Worm (Caenorhabditis elegans) whole organism, young adult: ENCODE measurements around the gene mog-4.

ENCODE experiments used
- B0019.2 ChIP-seq: fragments of 200-800 bp; sonication (Bioruptor generic); conservative IDR thresholded peaks from 2 replicates; pipeline ENCODE4 v1.3.6; 2022; ENCODE audit warnings: missing genetic modification reagents, missing genetic modification characterization, missing compliant biosample characterization
- C06A6.2 ChIP-seq: fragments of 200-800 bp; sonication (Bioruptor generic); conservative IDR thresholded peaks from 2 replicates; pipeline ENCODE4 v1.3.6; 2022; ENCODE audit warnings: missing genetic modification characterization, missing compliant biosample characterization
- F22D6.2 ChIP-seq: sonication (generic microtip); optimal IDR thresholded peaks from 2 replicates; lab custom pipeline; 2016; ENCODE audit warnings: mild to moderate bottlenecking, missing genetic modification characterization, missing compliant biosample characterization
- F57C9.4 ChIP-seq: sonication (generic microtip); optimal IDR thresholded peaks from 2 replicates; lab custom pipeline; 2017; ENCODE audit warnings: mild to moderate bottlenecking, missing genetic modification characterization, missing compliant biosample characterization
- akir-1 ChIP-seq: fragments of 200-800 bp; sonication (Bioruptor generic); optimal IDR thresholded peaks from 2 replicates; lab custom pipeline; 2018; ENCODE audit warnings: mild to moderate bottlenecking, missing genetic modification characterization, moderate library complexity, missing compliant biosample characterization
- attf-5 ChIP-seq: fragments of 200-800 bp; sonication (Bioruptor generic); optimal IDR thresholded peaks from 2 replicates; lab custom pipeline; 2018; ENCODE audit warnings: mild to moderate bottlenecking, missing genetic modification characterization, missing compliant biosample characterization
- attf-6 ChIP-seq: fragments of 200-800 bp; sonication (Bioruptor generic); IDR thresholded peaks from 2 replicates; pipeline ENCODE4 v1.3.6; 2022; ENCODE audit warnings: missing genetic modification reagents, missing genetic modification characterization, missing compliant biosample characterization
- bed-1 ChIP-seq: fragments of 200-800 bp; sonication (Bioruptor generic); IDR thresholded peaks from 2 replicates; pipeline ENCODE4 v1.3.6; 2022; ENCODE audit warnings: missing genetic modification reagents, missing genetic modification characterization, missing compliant biosample characterization
- ceh-58 ChIP-seq: fragments of 200-800 bp; sonication (Bioruptor generic); IDR thresholded peaks from 2 replicates; pipeline ENCODE4 v1.3.6; 2022; ENCODE audit warnings: missing genetic modification characterization, missing compliant biosample characterization
- ceh-91 ChIP-seq: fragments of 200-800 bp; sonication (Bioruptor generic); IDR thresholded peaks from 2 replicates; pipeline ENCODE4 v1.3.6; 2022; ENCODE audit warnings: missing genetic modification reagents, missing genetic modification characterization, missing compliant biosample characterization
- chd-7 ChIP-seq: sonication (generic microtip); optimal IDR thresholded peaks from 2 replicates; lab custom pipeline; 2016; ENCODE audit warnings: mild to moderate bottlenecking, missing genetic modification characterization, moderate library complexity, missing compliant biosample characterization
- die-1 ChIP-seq: sonication (generic microtip); optimal IDR thresholded peaks from 2 replicates; lab custom pipeline; 2016; ENCODE audit warnings: missing genotype, mild to moderate bottlenecking, missing genetic modification characterization, missing compliant biosample characterization
- efl-1 ChIP-seq: fragments of 150-350 bp; optimal IDR thresholded peaks from 2 replicates; lab custom pipeline; 2014; ENCODE audit warnings: missing biosample characterization, missing genetic modification reagents, missing genetic modification characterization
- egl-18 ChIP-seq: fragments of 200-800 bp; sonication (Bioruptor generic); IDR thresholded peaks from 2 replicates; pipeline ENCODE4 v1.3.6; 2022; ENCODE audit warnings: missing genetic modification reagents, missing genetic modification characterization, missing compliant biosample characterization
- ekl-4 ChIP-seq: fragments of 200-800 bp; sonication (Bioruptor generic); IDR thresholded peaks from 2 replicates; pipeline ENCODE4 v1.3.6; 2022; ENCODE audit warnings: missing genetic modification reagents, missing genetic modification characterization, missing compliant biosample characterization
- fkh-3 ChIP-seq: sonication (generic microtip); optimal IDR thresholded peaks from 2 replicates; lab custom pipeline; 2016; ENCODE audit warnings: mild to moderate bottlenecking, missing genetic modification characterization, missing compliant biosample characterization
- hlh-12 ChIP-seq: sonication (generic microtip); optimal IDR thresholded peaks from 2 replicates; lab custom pipeline; 2016; ENCODE audit warnings: missing genetic modification characterization, missing compliant biosample characterization
- hlh-26 ChIP-seq: fragments of 200-800 bp; sonication (Bioruptor generic); conservative IDR thresholded peaks from 2 replicates; pipeline ENCODE4 v1.3.6; 2022; ENCODE audit warnings: missing genetic modification reagents, missing genetic modification characterization, missing compliant biosample characterization
- hmg-20 ChIP-seq: fragments of 200-800 bp; sonication (Bioruptor generic); IDR thresholded peaks from 2 replicates; pipeline ENCODE4 v1.3.6; 2022; ENCODE audit warnings: missing genetic modification reagents, missing genetic modification characterization, missing compliant biosample characterization
- hrde-1 ChIP-seq: sonication (generic microtip); optimal IDR thresholded peaks from 2 replicates; lab custom pipeline; 2016; ENCODE audit warnings: missing genetic modification characterization, mild to moderate bottlenecking, missing compliant biosample characterization, moderate library complexity, missing genotype, missing genetic modification reagents, borderline replicate concordance
- hsf-1 ChIP-seq: fragments of 200-800 bp; sonication (Bioruptor generic); IDR thresholded peaks from 2 replicates; pipeline ENCODE4 v1.3.6; 2022; ENCODE audit warnings: missing genetic modification reagents, missing genetic modification characterization, missing compliant biosample characterization
- lin-26 ChIP-seq: fragments of 200-800 bp; sonication (Bioruptor generic); IDR thresholded peaks from 2 replicates; pipeline ENCODE4 v1.3.6; 2022; ENCODE audit warnings: missing genetic modification reagents, missing genetic modification characterization, missing compliant biosample characterization
- lin-40 ChIP-seq: sonication (generic microtip); optimal IDR thresholded peaks from 2 replicates; lab custom pipeline; 2016; ENCODE audit warnings: missing genetic modification characterization, mild to moderate bottlenecking, missing compliant biosample characterization, missing genotype, missing genetic modification reagents
- madf-10 ChIP-seq: sonication (generic microtip); optimal IDR thresholded peaks from 2 replicates; lab custom pipeline; 2016; ENCODE audit warnings: mild to moderate bottlenecking, missing genetic modification characterization, missing compliant biosample characterization
- madf-8 ChIP-seq: fragments of 200-800 bp; sonication (Bioruptor generic); conservative IDR thresholded peaks from 2 replicates; pipeline ENCODE4 v1.3.6; 2022; ENCODE audit warnings: missing genetic modification reagents, missing genetic modification characterization, missing compliant biosample characterization
- mcd-1 ChIP-seq: fragments of 200-800 bp; sonication (Bioruptor generic); IDR thresholded peaks from 2 replicates; pipeline ENCODE4 v1.3.6; 2022; ENCODE audit warnings: missing genetic modification reagents, missing genetic modification characterization, missing compliant biosample characterization
- nfya-1 ChIP-seq: sonication (generic microtip); optimal IDR thresholded peaks from 2 replicates; lab custom pipeline; 2017; ENCODE audit warnings: antibody characterized with exemption, missing compliant biosample characterization, missing genetic modification characterization, borderline replicate concordance; ENCODE audit not compliant: insufficient read depth
- nfyb-1 ChIP-seq: fragments of 200-800 bp; sonication (Bioruptor generic); IDR thresholded peaks from 2 replicates; pipeline ENCODE4 v1.3.6; 2022; ENCODE audit warnings: missing genetic modification reagents, missing genetic modification characterization, missing compliant biosample characterization
- nhr-179 ChIP-seq: sonication (generic microtip); optimal IDR thresholded peaks from 2 replicates; lab custom pipeline; 2016; ENCODE audit warnings: mild to moderate bottlenecking, missing genetic modification characterization, missing compliant biosample characterization
- nhr-80 ChIP-seq: sonication (generic microtip); optimal IDR thresholded peaks from 2 replicates; lab custom pipeline; 2016; ENCODE audit warnings: missing genetic modification characterization, missing compliant biosample characterization
- nhr-90 ChIP-seq: sonication (generic microtip); optimal IDR thresholded peaks from 2 replicates; lab custom pipeline; 2016; ENCODE audit warnings: missing genotype, mild to moderate bottlenecking, missing genetic modification characterization, missing compliant biosample characterization
- rec-8 ChIP-seq, 2 experiments: sonication (generic microtip); optimal IDR thresholded peaks; 2 replicates each; lab custom pipeline; 2016; ENCODE audit warnings: mild to moderate bottlenecking in 2 of 2, missing genetic modification characterization in 2 of 2, missing genetic modification reagents in 2 of 2, missing genotype in 2 of 2, missing biosample characterization in 1 of 2, missing compliant biosample characterization in 1 of 2, moderate library complexity in 1 of 2
- rpc-1 ChIP-seq, 2 experiments: fragments of 150-350 bp in 1 of 2; sonication (generic microtip) in 1 of 2; optimal IDR thresholded peaks; 2 replicates each; lab custom pipeline; 2014 to 2018; ENCODE audit warnings: missing biosample characterization in 1 of 2, missing genetic modification characterization in 1 of 2, missing genetic modification reagents in 1 of 2, missing genotype in 1 of 2
- sea-2 ChIP-seq: fragments of 200-800 bp; sonication (Bioruptor generic); IDR thresholded peaks from 2 replicates; pipeline ENCODE4 v1.3.6; 2022; ENCODE audit warnings: missing genetic modification characterization, missing compliant biosample characterization
- snpc-1.3 ChIP-seq: sonication (generic microtip); optimal IDR thresholded peaks from 2 replicates; lab custom pipeline; 2017; ENCODE audit warnings: missing genetic modification characterization, mild to moderate bottlenecking, missing compliant biosample characterization, antibody characterized with exemption, moderate library complexity, missing genotype, missing genetic modification reagents; ENCODE audit not compliant: insufficient read depth
- somi-1 ChIP-seq: fragments of 200-800 bp; sonication (Bioruptor generic); optimal IDR thresholded peaks from 2 replicates; lab custom pipeline; 2018; ENCODE audit warnings: mild to moderate bottlenecking, missing genetic modification characterization, missing compliant biosample characterization

The mog-4 gene

ce11 chrII:14523070-14523572, 38.3 kb downstream of the mog-4 start, which contains the start of gene btb-20:
Gene btb-20 (minus strand): TSS chrII:14523522.
- TF ChIP-seq attf-6 (GFP tag; lab: Robert Waterston, UW) (no peak), rpc-1 (optimal IDR thresholded peaks at IDR 0.05; lab: Kevin White, UChicago) (no peak), rpc-1 (tag; optimal IDR thresholded peaks at IDR 0.05; lab: Kevin White, UChicago) (no peak), nhr-90 (tag; lab: Kevin White, UChicago) (no peak), chd-7 (tag; lab: Kevin White, UChicago) (no peak)

- TF ChIP-seq akir-1 (GFP tag; lab: Kevin White, UChicago): no peak
- TF ChIP-seq ceh-58 (GFP tag; lab: Robert Waterston, UW): no peak
- TF ChIP-seq B0019.2: no peak
- no peak for TF ChIP-seq rpc-1 (optimal IDR thresholded peaks at IDR 0.05; lab: Kevin White, UChicago)
- no peak for TF ChIP-seq rpc-1 (tag; optimal IDR thresholded peaks at IDR 0.05; lab: Kevin White, UChicago)
Observed at ce11 chrII:14522037-14522436, 39.4 kb downstream of the mog-4 start, which contains the start of gene btb-19. Gene btb-19 (minus strand): TSS chrII:14522137.

ce11 chrII:14515017-14515416, 46.4 kb downstream of the mog-4 start, which contains the start of gene K10H10.9:
Gene K10H10.9 (minus strand): TSS chrII:14515117.
- TF ChIP-seq hlh-26 (no peak), sea-2 (GFP tag; lab: Robert Waterston, UW) (no peak), lin-40 (tag; lab: Kevin White, UChicago) (no peak)

- no peak for TF ChIP-seq rec-8 (tag; optimal IDR thresholded peaks at IDR 0.05; lab: Kevin White, UChicago)
- no peak for TF ChIP-seq hlh-12 (tag; lab: Kevin White, UChicago)
- TF ChIP-seq hrde-1 (tag; lab: Kevin White, UChicago): no peak
- no peak for TF ChIP-seq rpc-1 (optimal IDR thresholded peaks at IDR 0.05; lab: Kevin White, UChicago)
- no peak for TF ChIP-seq rpc-1 (tag; optimal IDR thresholded peaks at IDR 0.05; lab: Kevin White, UChicago)
Observed at ce11 chrII:14511189-14511588, 50.2 kb downstream of the mog-4 start, which contains the start of gene K10H10.13. Gene K10H10.13 (minus strand): TSS chrII:14511289.

ce11 chrII:14510162-14510561, 51.2 kb downstream of the mog-4 start:
- TF ChIP-seq ceh-91 (GFP tag; lab: Robert Waterston, UW) (no peak), nhr-80 (tag; lab: Kevin White, UChicago) (peak; percentile 5), B0019.2 (no peak), lin-26 (GFP tag; lab: Robert Waterston, UW) (no peak), C06A6.2 (GFP tag; lab: Robert Waterston, UW) (no peak)

- TF ChIP-seq ekl-4 (GFP tag; lab: Robert Waterston, UW) (no peak), madf-10 (tag; lab: Kevin White, UChicago) (no peak), fkh-3 (no peak), die-1 (no peak), F57C9.4 (no peak), snpc-1.3 (no peak), hmg-20 (GFP tag; lab: Robert Waterston, UW) (no peak), nhr-179 (tag; lab: Kevin White, UChicago) (no peak), egl-18 (GFP tag; lab: Robert Waterston, UW) (no peak), hsf-1 (no peak), mcd-1 (GFP tag; lab: Robert Waterston, UW) (no peak), nfyb-1 (GFP tag; lab: Robert Waterston, UW) (no peak), madf-8 (no peak), nhr-90 (tag; lab: Kevin White, UChicago) (no peak), bed-1 (no peak), somi-1 (GFP tag; lab: Kevin White, UChicago) (no peak), attf-5 (GFP tag; lab: Kevin White, UChicago) (no peak), nfya-1 (tag; lab: Kevin White, UChicago) (no peak), F22D6.2 (no peak), efl-1 (GFP tag; lab: Kevin White, UChicago) (no peak)
Observed at ce11 chrII:14507563-14507962, 53.8 kb downstream of the mog-4 start, which contains the start of the genes K10H10.7 and K10H10.10. Gene K10H10.7 (minus strand): TSS chrII:14507663. Gene K10H10.10 (plus strand): TSS chrII:14507766.
